Fruit fly (Drosophila melanogaster): ENCODE measurements around the gene Osi14.

Osi14 gene

DNA sequence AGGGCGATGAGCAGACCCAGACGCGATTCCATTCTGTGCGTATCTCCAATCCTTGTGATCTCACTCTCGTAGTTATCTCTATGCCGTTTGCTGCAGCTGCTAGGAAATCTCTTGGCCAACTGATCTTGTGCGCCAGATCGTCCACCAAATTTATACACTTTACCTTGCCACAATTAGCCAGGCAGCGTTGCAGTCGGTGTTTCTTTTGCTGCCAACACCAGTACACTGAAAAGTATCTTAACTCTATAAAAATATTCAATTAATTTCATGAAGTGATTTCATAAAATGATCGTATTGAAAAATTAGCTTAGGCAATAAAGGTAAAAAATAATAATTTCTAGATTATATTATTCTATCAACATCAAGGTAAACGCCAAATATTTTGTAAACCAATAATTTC lies 30.3 kb upstream of the Osi14 start, which contains the start of gene Osi11:
Gene Osi11 (minus strand): TSS at position 101 of the 400 bp plus-strand sequence.
- no peak for TF ChIP-seq ey (GFP tag; optimal IDR thresholded peaks at IDR 0.05)
- no peak for TF ChIP-seq sage (GFP tag; optimal IDR thresholded peaks at IDR 0.05)
- no peak for TF ChIP-seq dmrt93B (GFP tag; optimal IDR thresholded peaks at IDR 0.05)
- TF ChIP-seq rgr (GFP tag; optimal IDR thresholded peaks at IDR 0.05), result no peak
- no peak for TF ChIP-seq Rel (GFP tag; optimal IDR thresholded peaks at IDR 0.05)
- TF ChIP-seq Rel (tag; optimal IDR thresholded peaks at IDR 0.05), result no peak
- TF ChIP-seq Sp1 (GFP tag; optimal IDR thresholded peaks at IDR 0.05), result no peak
- TF ChIP-seq Hr78 (GFP tag; optimal IDR thresholded peaks at IDR 0.05), result no peak
- TF ChIP-seq lola (GFP tag; optimal IDR thresholded peaks at IDR 0.05), result no peak
- no peak for TF ChIP-seq dsf (GFP tag; optimal IDR thresholded peaks at IDR 0.05; ENCODE audit: borderline replicate concordance)
- no peak for TF ChIP-seq CG9705 (GFP tag; optimal IDR thresholded peaks at IDR 0.05)

DNA sequence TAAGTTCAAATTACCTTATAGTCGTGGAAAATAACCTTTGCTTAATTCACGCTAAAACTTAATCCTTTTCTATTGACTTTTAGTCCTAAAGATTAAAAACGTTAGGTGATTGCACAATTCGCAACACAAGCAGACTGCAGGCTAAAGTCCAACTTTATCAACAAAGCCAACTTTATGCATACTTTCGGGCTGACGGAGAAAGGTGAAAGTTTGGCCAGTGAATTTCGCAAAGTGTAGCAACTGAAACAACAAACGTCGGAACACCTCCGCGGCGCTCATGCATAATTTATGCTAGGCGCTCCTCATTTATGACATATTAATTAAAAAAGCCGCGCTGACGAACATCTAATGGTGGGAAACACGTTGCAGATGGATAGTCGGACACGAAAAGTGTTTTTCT lies 28.9 kb upstream of the Osi14 start:
- TF ChIP-seq br (GFP tag; optimal IDR thresholded peaks at IDR 0.05), result no peak
- no peak for TF ChIP-seq pan (optimal IDR thresholded peaks at IDR 0.05)
- TF ChIP-seq sage (GFP tag; optimal IDR thresholded peaks at IDR 0.05), result no peak
- no peak for TF ChIP-seq tai (GFP tag; optimal IDR thresholded peaks at IDR 0.05)
- TF ChIP-seq N (GFP tag; optimal IDR thresholded peaks at IDR 0.05), result no peak
- no peak for TF ChIP-seq CrebA (GFP tag; optimal IDR thresholded peaks at IDR 0.05; ENCODE audit: borderline replicate concordance)
- TF ChIP-seq rgr (GFP tag; optimal IDR thresholded peaks at IDR 0.05), result no peak
- no peak for TF ChIP-seq dsf (GFP tag; optimal IDR thresholded peaks at IDR 0.05; ENCODE audit: borderline replicate concordance)

DNA sequence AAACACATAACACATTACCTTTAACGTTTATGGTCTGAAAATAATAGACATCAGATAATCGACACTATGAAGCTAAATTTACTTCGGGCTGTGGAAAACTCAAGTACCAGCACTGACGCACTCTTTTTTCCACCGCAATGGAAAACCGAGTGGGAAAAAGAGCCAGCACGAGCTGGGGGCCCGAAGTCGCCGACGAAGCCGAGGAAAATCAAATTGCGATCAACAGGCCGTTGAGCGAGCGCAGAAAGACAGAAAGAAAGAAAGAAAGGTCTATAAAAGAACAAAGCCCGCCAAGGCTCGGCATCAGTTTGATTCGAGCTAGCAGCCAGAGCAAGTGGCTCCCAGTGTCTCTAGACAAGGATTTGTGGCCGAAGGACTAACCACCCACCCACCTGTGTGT lies 20.7 kb upstream of the Osi14 start, which contains the start of gene Osi12:
Gene Osi12 (plus strand): TSS at position 301 of the 400 bp plus-strand sequence.
- no peak for TF ChIP-seq CG32264 (GFP tag; optimal IDR thresholded peaks at IDR 0.05)
- TF ChIP-seq Mio (GFP tag; optimal IDR thresholded peaks at IDR 0.05), result no peak
- no peak for TF ChIP-seq pan (optimal IDR thresholded peaks at IDR 0.05)
- TF ChIP-seq Abd-B (GFP tag; optimal IDR thresholded peaks at IDR 0.05), result no peak
- no peak for TF ChIP-seq dmrt93B (GFP tag; optimal IDR thresholded peaks at IDR 0.05)
- TF ChIP-seq dsf (GFP tag; optimal IDR thresholded peaks at IDR 0.05; ENCODE audit: borderline replicate concordance), result no peak
- TF ChIP-seq CrebA (GFP tag; optimal IDR thresholded peaks at IDR 0.05; ENCODE audit: borderline replicate concordance), result no peak
- TF ChIP-seq sv (GFP tag; optimal IDR thresholded peaks at IDR 0.05), result no peak
- no peak for TF ChIP-seq ey (GFP tag; optimal IDR thresholded peaks at IDR 0.05)
- TF ChIP-seq woc (GFP tag; optimal IDR thresholded peaks at IDR 0.05), result no peak
- no peak for TF ChIP-seq OdsH (GFP tag; optimal IDR thresholded peaks at IDR 0.05)
- TF ChIP-seq Rel (GFP tag; optimal IDR thresholded peaks at IDR 0.05), result no peak
- no peak for TF ChIP-seq Rel (tag; optimal IDR thresholded peaks at IDR 0.05)
- no peak for TF ChIP-seq dl (GFP tag; optimal IDR thresholded peaks at IDR 0.05; ENCODE audit: insufficient read depth in 1 of 2, partially characterized antibody in 2 of 2)
- TF ChIP-seq br (GFP tag; optimal IDR thresholded peaks at IDR 0.05), result no peak
- no peak for TF ChIP-seq N (GFP tag; optimal IDR thresholded peaks at IDR 0.05)

DNA sequence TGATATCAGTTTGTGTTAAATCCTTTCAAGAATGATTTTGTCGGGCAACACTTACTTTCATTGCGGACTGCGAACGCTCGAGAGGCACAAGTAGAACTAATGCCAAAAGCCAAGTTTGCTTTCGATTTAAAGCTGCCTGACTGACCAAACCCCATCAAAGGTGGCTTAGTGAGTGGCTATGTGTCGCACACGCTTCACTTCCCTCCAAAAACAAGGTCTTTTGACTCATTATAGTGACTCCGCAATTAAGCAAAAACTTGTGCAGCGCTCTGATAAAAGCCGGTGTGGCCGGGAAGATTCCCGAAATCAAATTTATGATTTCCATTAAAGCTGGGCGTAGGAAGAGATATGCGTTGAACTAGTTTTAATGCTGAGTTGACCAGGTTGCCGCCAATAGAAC lies 13.8 kb upstream of the Osi14 start, which contains the start of gene CG15597:
Gene CG15597 (minus strand): TSS at position 101 of the 400 bp plus-strand sequence.
- no peak for TF ChIP-seq OdsH (GFP tag; optimal IDR thresholded peaks at IDR 0.05)
- TF ChIP-seq Myc (optimal IDR thresholded peaks at IDR 0.05), result no peak
- no peak for TF ChIP-seq br (GFP tag; optimal IDR thresholded peaks at IDR 0.05)

dm6 chr3R:6287433-6287832 lies 11.5 kb upstream of the Osi14 start, which contains the start of gene CG15594:
TSS of gene CG15594 (plus strand) at chr3R:6287733.
- no peak for TF ChIP-seq br (GFP tag; optimal IDR thresholded peaks at IDR 0.05)
- TF ChIP-seq Rel (GFP tag; optimal IDR thresholded peaks at IDR 0.05), result no peak
- no peak for TF ChIP-seq Rel (tag; optimal IDR thresholded peaks at IDR 0.05)
- no peak for TF ChIP-seq foxo (GFP tag; optimal IDR thresholded peaks at IDR 0.05)
- no peak for TF ChIP-seq N (GFP tag; optimal IDR thresholded peaks at IDR 0.05)
- TF ChIP-seq Hnf4 (GFP tag; optimal IDR thresholded peaks at IDR 0.05), result no peak
- no peak for TF ChIP-seq Dif (GFP tag; optimal IDR thresholded peaks at IDR 0.05; ENCODE audit: partially characterized antibody)
- TF ChIP-seq brk (GFP tag; optimal IDR thresholded peaks at IDR 0.05), result no peak
- no peak for TF ChIP-seq CG9705 (GFP tag; optimal IDR thresholded peaks at IDR 0.05)
- TF ChIP-seq GATAd (GFP tag; optimal IDR thresholded peaks at IDR 0.05), result no peak
- TF ChIP-seq h (GFP tag; optimal IDR thresholded peaks at IDR 0.05), result no peak

dm6 chr3R:6290289-6290688 lies 8.6 kb upstream of the Osi14 start:
- TF ChIP-seq rgr (GFP tag; optimal IDR thresholded peaks at IDR 0.05) (no peak), Dfd (GFP tag; optimal IDR thresholded peaks at IDR 0.05) (no peak), dmrt93B (GFP tag; optimal IDR thresholded peaks at IDR 0.05) (no peak), Hr78 (GFP tag; optimal IDR thresholded peaks at IDR 0.05) (no peak), foxo (GFP tag; optimal IDR thresholded peaks at IDR 0.05) (no peak), dl (GFP tag; optimal IDR thresholded peaks at IDR 0.05; ENCODE audit: insufficient read depth in 1 of 2, partially characterized antibody in 2 of 2) (no peak), brk (GFP tag; optimal IDR thresholded peaks at IDR 0.05) (no peak), psq (GFP tag; optimal IDR thresholded peaks at IDR 0.05) (no peak), Rel (GFP tag; optimal IDR thresholded peaks at IDR 0.05) (no peak), Rel (tag; optimal IDR thresholded peaks at IDR 0.05) (no peak), CG9705 (GFP tag; optimal IDR thresholded peaks at IDR 0.05) (no peak), Vsx2 (GFP tag; optimal IDR thresholded peaks at IDR 0.05; ENCODE audit: partially characterized antibody) (no peak), tai (GFP tag; optimal IDR thresholded peaks at IDR 0.05) (no peak), usp (GFP tag; optimal IDR thresholded peaks at IDR 0.05) (no peak), Jra (GFP tag; optimal IDR thresholded peaks at IDR 0.05) (no peak)

Data from whole organism, wandering third instar larva.